Fruit fly (Drosophila melanogaster) whole organism, embryonic: ENCODE measurements around the gene Gpdh1.

Source experiments
- CG13296 ChIP-seq: fragments of 200-800 bp; sonication (Bioruptor generic); optimal IDR thresholded peaks from 3 replicates; lab custom pipeline; 2018; ENCODE audit warnings: missing biosample characterization, mild to moderate bottlenecking, missing genetic modification characterization
- CG2116 ChIP-seq: fragments of 200-800 bp; sonication (Bioruptor generic); optimal IDR thresholded peaks from 3 replicates; lab custom pipeline; 2018; ENCODE audit warnings: missing biosample characterization, mild to moderate bottlenecking, missing genetic modification characterization
- CG2120 ChIP-seq: fragments of 200-800 bp; sonication (Bioruptor generic); optimal IDR thresholded peaks from 3 replicates; lab custom pipeline; 2016; ENCODE audit warnings: missing biosample characterization, missing genetic modification characterization
- NC2α ChIP-seq: fragments of 200-800 bp; sonication (Bioruptor generic); optimal IDR thresholded peaks from 2 replicates; lab custom pipeline; 2016; ENCODE audit warnings: missing biosample characterization, missing genetic modification characterization
- btn ChIP-seq: fragments of 200-800 bp; sonication (Bioruptor generic); optimal IDR thresholded peaks from 2 replicates; lab custom pipeline; 2016; ENCODE audit warnings: missing biosample characterization, missing genetic modification characterization
- gt ChIP-seq: fragments of 200-800 bp; sonication (Bioruptor generic); IDR thresholded peaks from 2 replicates; pipeline ENCODE4 v1.3.6; 2022; ENCODE audit warnings: missing biosample characterization, missing genetic modification characterization
- hb ChIP-seq: fragments of 200-800 bp; sonication (Bioruptor generic); IDR thresholded peaks from 3 replicates; pipeline ENCODE4 v1.3.6; 2022; ENCODE audit warnings: missing biosample characterization, missing genetic modification characterization; ENCODE audit not compliant: partially characterized antibody
- pan ChIP-seq, 4 experiments: fragments of >200 bp in 3 of 4; fragments of 200-800 bp in 1 of 4; sonication (Bioruptor generic) in 1 of 4; optimal IDR thresholded peaks in 3 of 4; IDR thresholded peaks in 1 of 4; 2 replicates each; pipeline versions ENCODE4 v1.3.6 to Lab custom; 2017 to 2022; ENCODE audit warnings: missing biosample characterization in 2 of 4, missing genetic modification characterization in 2 of 4, mixed read lengths in 1 of 4
- sisA ChIP-seq: fragments of 200-800 bp; sonication (Bioruptor generic); IDR thresholded peaks from 2 replicates; pipeline ENCODE4 v1.3.6; 2022; ENCODE audit warnings: missing biosample characterization, missing genetic modification characterization

dm6 chr2L:5974122-5974521 lies 30.7 kb downstream of the Gpdh1 start:
- TF ChIP-seq pan (optimal IDR thresholded peaks at IDR 0.05; lab: Kevin White, UChicago) (no peak), pan (GFP tag; optimal IDR thresholded peaks at IDR 0.05 in 1 of 2, IDR thresholded peaks at IDR 0.05 in 1 of 2) (peak in 1 of 2 experiments; percentile 57), CG13296 (GFP tag; lab: Kevin White, UChicago) (peak; percentile 79), sisA (GFP tag; lab: Robert Waterston, UW) (no peak), hb (GFP tag; lab: Robert Waterston, UW) (no peak), CG2120 (peak; percentile 37), gt (GFP tag; lab: Robert Waterston, UW) (no peak), btn (GFP tag; lab: Kevin White, UChicago) (no peak), CG2116 (peak; percentile 9), NC2α (GFP tag; lab: Kevin White, UChicago) (no peak)
